Worm (Caenorhabditis elegans) whole organism, mixed stage, embryonic: ENCODE results near the gene C38C6.3.
A peak's percentile ranks its signal among the peaks of the same experiment; 100 is the strongest.

Source experiments
- M03D4.4 ChIP-seq: sonication (generic microtip); optimal IDR thresholded peaks from 2 replicates; lab custom pipeline; 2017; ENCODE audit warnings: mild to moderate bottlenecking, missing genetic modification characterization, missing compliant biosample characterization
- bed-3 ChIP-seq: fragments of 200-800 bp; sonication (Bioruptor generic); optimal IDR thresholded peaks from 3 replicates; lab custom pipeline; 2018; ENCODE audit warnings: mild to moderate bottlenecking, missing genetic modification characterization, moderate library complexity, missing compliant biosample characterization
- blmp-1 ChIP-seq: fragments of 150-350 bp; optimal IDR thresholded peaks from 2 replicates; lab custom pipeline; 2014; ENCODE audit warnings: missing biosample characterization, missing genetic modification characterization
- ceh-43 ChIP-seq: fragments of 200-800 bp; sonication (Bioruptor generic); optimal IDR thresholded peaks from 2 replicates; lab custom pipeline; 2018; ENCODE audit warnings: mild to moderate bottlenecking, missing genetic modification characterization, moderate library complexity, missing compliant biosample characterization
- ceh-83 ChIP-seq: fragments of 200-800 bp; sonication (Bioruptor generic); optimal IDR thresholded peaks from 2 replicates; lab custom pipeline; 2018; ENCODE audit warnings: mild to moderate bottlenecking, missing genetic modification characterization, missing compliant biosample characterization
- ces-1 ChIP-seq: fragments of 150-350 bp; optimal IDR thresholded peaks from 2 replicates; lab custom pipeline; 2014; ENCODE audit warnings: missing biosample characterization, missing genetic modification reagents, missing genetic modification characterization
- cnd-1 ChIP-seq: fragments of 200-800 bp; sonication (Bioruptor generic); optimal IDR thresholded peaks from 2 replicates; lab custom pipeline; 2018; ENCODE audit warnings: mild to moderate bottlenecking, missing genetic modification characterization, missing compliant biosample characterization
- drap-1 ChIP-seq: fragments of 200-800 bp; sonication (Bioruptor generic); optimal IDR thresholded peaks from 3 replicates; lab custom pipeline; 2018; ENCODE audit warnings: mild to moderate bottlenecking, missing genetic modification characterization, missing compliant biosample characterization
- elt-1 ChIP-seq: sonication (generic microtip); optimal IDR thresholded peaks from 2 replicates; lab custom pipeline; 2017; ENCODE audit warnings: missing genetic modification characterization, mild to moderate bottlenecking, missing compliant biosample characterization, antibody characterized with exemption, moderate library complexity, borderline replicate concordance; ENCODE audit not compliant: insufficient read depth
- elt-3 ChIP-seq: fragments of 150-350 bp; optimal IDR thresholded peaks from 2 replicates; lab custom pipeline; 2014; ENCODE audit warnings: missing biosample characterization, missing genetic modification characterization
- flh-1 ChIP-seq: fragments of 200-800 bp; sonication (Bioruptor generic); optimal IDR thresholded peaks from 2 replicates; lab custom pipeline; 2018; ENCODE audit warnings: mild to moderate bottlenecking, missing genetic modification characterization, moderate library complexity, missing compliant biosample characterization
- ham-2 ChIP-seq: fragments of 200-800 bp; sonication (Bioruptor generic); optimal IDR thresholded peaks from 2 replicates; lab custom pipeline; 2018; ENCODE audit warnings: mild to moderate bottlenecking, missing genetic modification characterization, missing compliant biosample characterization
- hlh-1 ChIP-seq: fragments of 150-350 bp; optimal IDR thresholded peaks from 2 replicates; lab custom pipeline; 2014; ENCODE audit warnings: missing biosample characterization, missing genetic modification reagents, missing genetic modification characterization
- lin-32 ChIP-seq: fragments of 200-800 bp; sonication (Bioruptor generic); optimal IDR thresholded peaks from 2 replicates; lab custom pipeline; 2018; ENCODE audit warnings: mild to moderate bottlenecking, missing genetic modification characterization, missing compliant biosample characterization
- lsy-2 ChIP-seq: fragments of 150-350 bp; optimal IDR thresholded peaks from 2 replicates; lab custom pipeline; 2014; ENCODE audit warnings: missing biosample characterization, missing genetic modification characterization
- mab-5 ChIP-seq: fragments of 150-350 bp; optimal IDR thresholded peaks from 2 replicates; lab custom pipeline; 2014; ENCODE audit warnings: missing biosample characterization, missing genetic modification characterization
- mls-2 ChIP-seq: sonication (generic microtip); optimal IDR thresholded peaks from 2 replicates; lab custom pipeline; 2016; ENCODE audit warnings: mild to moderate bottlenecking, missing genetic modification characterization, moderate library complexity, missing compliant biosample characterization
- nhr-12 ChIP-seq: fragments of 150-350 bp; optimal IDR thresholded peaks from 2 replicates; lab custom pipeline; 2014; ENCODE audit warnings: missing biosample characterization, missing genetic modification characterization
- nhr-2 ChIP-seq: fragments of 150-350 bp; optimal IDR thresholded peaks from 2 replicates; lab custom pipeline; 2014; ENCODE audit warnings: missing biosample characterization, missing genetic modification characterization
- nhr-237 ChIP-seq: fragments of 150-350 bp; optimal IDR thresholded peaks from 2 replicates; lab custom pipeline; 2014; ENCODE audit warnings: missing biosample characterization, missing genetic modification characterization
- nhr-28 ChIP-seq: fragments of 150-350 bp; optimal IDR thresholded peaks from 2 replicates; lab custom pipeline; 2014; ENCODE audit warnings: missing biosample characterization, missing genetic modification characterization
- nhr-76 ChIP-seq: sonication (generic microtip); optimal IDR thresholded peaks from 2 replicates; lab custom pipeline; 2017; ENCODE audit warnings: missing biosample characterization, missing genetic modification characterization
- sem-2 ChIP-seq: fragments of 200-800 bp; sonication (Bioruptor generic); optimal IDR thresholded peaks from 2 replicates; lab custom pipeline; 2018; ENCODE audit warnings: mild to moderate bottlenecking, missing genetic modification characterization, missing compliant biosample characterization
- snpc-4 ChIP-seq: fragments of 150-350 bp; optimal IDR thresholded peaks from 2 replicates; lab custom pipeline; 2014; ENCODE audit warnings: missing biosample characterization, missing genetic modification characterization
- unc-120 ChIP-seq: sonication (generic microtip); optimal IDR thresholded peaks from 2 replicates; lab custom pipeline; 2017; ENCODE audit warnings: missing genetic modification characterization, missing compliant biosample characterization; ENCODE audit not compliant: poor library complexity, severe bottlenecking
- unc-62 ChIP-seq: fragments of 150-350 bp; optimal IDR thresholded peaks from 2 replicates; lab custom pipeline; 2014; ENCODE audit warnings: missing biosample characterization, missing genetic modification reagents, missing genetic modification characterization
- zip-8 ChIP-seq: fragments of 150-350 bp; optimal IDR thresholded peaks from 2 replicates; lab custom pipeline; 2014; ENCODE audit warnings: missing biosample characterization, missing genetic modification characterization

C38C6.3 gene

ce11 chrII:14593281-14593680, 39.6 kb upstream of the C38C6.3 start, which contains the start of gene catp-4:
Gene catp-4, plus strand, starts transcription at chrII:14593581.
- TF ChIP-seq mls-2 (tag; lab: Kevin White, UChicago) (no peak), ham-2 (GFP tag; lab: Kevin White, UChicago) (no peak), nhr-2 (tag; lab: Kevin White, UChicago) (no peak), ces-1 (GFP tag; lab: Kevin White, UChicago) (no peak), M03D4.4 (tag; lab: Kevin White, UChicago) (no peak), lin-32 (GFP tag; lab: Kevin White, UChicago) (no peak), nhr-76 (no peak), cnd-1 (no peak), sem-2 (no peak)
- TF ChIP-seq, all 35 proteins: peak for 0

DNA sequence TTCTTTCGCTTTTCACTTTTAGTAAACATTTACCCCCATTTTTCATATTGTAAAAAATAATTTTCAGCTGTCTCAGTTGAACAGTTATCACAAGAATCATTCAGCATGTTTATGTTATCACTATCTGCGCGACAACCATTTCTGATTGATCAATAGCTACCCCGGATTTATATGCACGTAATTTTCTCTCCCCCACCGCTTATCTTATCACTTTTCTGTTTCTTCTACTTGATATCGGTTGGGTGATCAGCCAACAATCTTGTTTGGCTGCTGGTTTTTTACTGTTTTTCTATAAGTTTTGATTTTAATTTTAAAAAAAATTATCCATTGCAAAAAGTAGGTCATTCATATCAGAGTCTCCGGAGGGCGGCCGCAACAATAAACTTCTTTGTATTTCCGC, 35.1 kb upstream of the C38C6.3 start:
- TF ChIP-seq unc-120 (tag; lab: Kevin White, UChicago) (no peak), ces-1 (GFP tag; lab: Kevin White, UChicago) (no peak), elt-3 (tag; lab: Kevin White, UChicago) (peak; percentile 32), elt-1 (tag; lab: Kevin White, UChicago) (no peak), lsy-2 (no peak)

DNA sequence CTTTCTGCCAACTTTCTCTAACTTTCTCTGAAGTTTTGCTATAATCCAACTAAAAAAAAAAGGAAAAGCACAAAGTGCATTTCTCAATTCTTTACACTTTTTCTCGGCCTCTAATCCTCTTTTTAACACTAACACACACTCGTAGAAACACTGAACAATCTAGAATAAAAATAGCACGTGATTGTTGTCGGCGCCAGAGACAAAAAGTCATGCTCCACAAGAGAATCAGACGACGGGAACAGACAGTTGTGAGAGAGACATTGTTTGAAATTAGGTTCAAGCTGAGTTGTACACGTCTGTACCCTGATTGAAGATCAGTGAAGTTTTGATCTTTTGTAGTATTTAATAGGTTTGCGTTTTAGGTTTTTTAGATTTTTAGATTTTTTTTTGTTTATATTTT, 34.6 kb upstream of the C38C6.3 start:
- TF ChIP-seq bed-3 (GFP tag; lab: Kevin White, UChicago): no peak
- TF ChIP-seq elt-1 (tag; lab: Kevin White, UChicago): no peak
- TF ChIP-seq blmp-1 (tag; lab: Kevin White, UChicago): no peak
- peak; percentile 21 for TF ChIP-seq hlh-1 (tag; lab: Kevin White, UChicago)

ce11 chrII:14599284-14599862, 33.5 kb upstream of the C38C6.3 start:
- no peak for TF ChIP-seq ces-1 (GFP tag; lab: Kevin White, UChicago)
- no peak for TF ChIP-seq drap-1 (GFP tag; lab: Kevin White, UChicago)
- TF ChIP-seq, all 35 proteins: peak for 0

ce11 chrII:14599933-14600630, 32.8 kb upstream of the C38C6.3 start:
- TF ChIP-seq snpc-4 (tag; lab: Kevin White, UChicago) (no peak), blmp-1 (tag; lab: Kevin White, UChicago) (no peak), nhr-76 (no peak), flh-1 (GFP tag; lab: Kevin White, UChicago) (no peak), mls-2 (tag; lab: Kevin White, UChicago) (no peak), ceh-83 (GFP tag; lab: Kevin White, UChicago) (no peak), ceh-43 (GFP tag; lab: Kevin White, UChicago) (no peak), nhr-28 (tag; lab: Kevin White, UChicago) (no peak), nhr-2 (tag; lab: Kevin White, UChicago) (no peak), drap-1 (GFP tag; lab: Kevin White, UChicago) (no peak), M03D4.4 (tag; lab: Kevin White, UChicago) (no peak), hlh-1 (tag; lab: Kevin White, UChicago) (no peak)

- TF ChIP-seq bed-3 (GFP tag; lab: Kevin White, UChicago) (no peak), nhr-237 (tag; lab: Kevin White, UChicago) (no peak), ceh-83 (GFP tag; lab: Kevin White, UChicago) (no peak), unc-62 (GFP tag; lab: Kevin White, UChicago) (no peak), lin-32 (GFP tag; lab: Kevin White, UChicago) (no peak), blmp-1 (tag; lab: Kevin White, UChicago) (no peak), mls-2 (tag; lab: Kevin White, UChicago) (no peak), mab-5 (tag; lab: Kevin White, UChicago) (no peak), ham-2 (GFP tag; lab: Kevin White, UChicago) (no peak), M03D4.4 (tag; lab: Kevin White, UChicago) (no peak), nhr-12 (tag; lab: Kevin White, UChicago) (no peak), zip-8 (tag; lab: Kevin White, UChicago) (no peak)
These were observed 32.0 kb upstream of the C38C6.3 start, which contains the start of gene tps-2 for ce11 chrII:14600852-14601313. Gene tps-2, plus strand, starts transcription at chrII:14600902.
